Worm (Caenorhabditis elegans): ENCODE data around the gene clec-132.

ce11 chrII:3578121-3578520, 1.3 kb downstream of the clec-132 start, which contains the start of gene clec-133:
- TF ChIP-seq nhr-237 (tag; optimal IDR thresholded peaks at IDR 0.05) (no peak), unc-130 (GFP tag; optimal IDR thresholded peaks at IDR 0.05) (no peak), ztf-11 (tag; optimal IDR thresholded peaks at IDR 0.05) (no peak), mxl-3 (GFP tag; optimal IDR thresholded peaks at IDR 0.05) (no peak), egl-27 (tag; optimal IDR thresholded peaks at IDR 0.05) (no peak), snpc-4 (tag; optimal IDR thresholded peaks at IDR 0.05) (no peak), mxl-2 (GFP tag; conservative IDR thresholded peaks at IDR 0.05) (no peak), ceh-82 (tag; optimal IDR thresholded peaks at IDR 0.05) (no peak), ceh-32 (tag; optimal IDR thresholded peaks at IDR 0.05; ENCODE audit: poor library complexity) (no peak), nhr-10 (tag; optimal IDR thresholded peaks at IDR 0.05) (no peak), ama-1 (optimal IDR thresholded peaks at IDR 0.05) (no peak)

Measured in whole organism, L4 larva.